Fruit fly (Drosophila melanogaster) whole organism, embryonic: ENCODE data around the gene Cdc14.

Experiments used
- Atf-2 ChIP-seq: fragments of 200-800 bp; sonication (Bioruptor generic); optimal IDR thresholded peaks from 2 replicates; lab custom pipeline; 2016; ENCODE audit warnings: missing biosample characterization, missing genetic modification characterization
- Blimp-1 ChIP-seq: fragments of 200-800 bp; sonication (Bioruptor generic); optimal IDR thresholded peaks from 3 replicates; lab custom pipeline; 2018; ENCODE audit warnings: missing biosample characterization, missing genetic modification characterization, mild to moderate bottlenecking, moderate library complexity, missing genetic modification reagents
- CG10209 ChIP-seq: fragments of 200-800 bp; sonication (Bioruptor generic); optimal IDR thresholded peaks from 3 replicates; lab custom pipeline; 2017; ENCODE audit warnings: missing biosample characterization, mild to moderate bottlenecking, missing genetic modification characterization, missing genetic modification reagents
- CG10267 ChIP-seq: fragments of 200-800 bp; sonication (Bioruptor generic); optimal IDR thresholded peaks from 2 replicates; lab custom pipeline; 2018; ENCODE audit warnings: missing biosample characterization, mild to moderate bottlenecking, missing genetic modification characterization, moderate library complexity
- CG10654 ChIP-seq: fragments of 200-800 bp; sonication (Bioruptor generic); optimal IDR thresholded peaks from 2 replicates; lab custom pipeline; 2016; ENCODE audit warnings: missing biosample characterization, missing genetic modification characterization
- CG11093 ChIP-seq: fragments of 200-800 bp; sonication (Bioruptor generic); IDR thresholded peaks from 3 replicates; pipeline ENCODE4 v1.3.6; 2022; ENCODE audit warnings: missing biosample characterization, missing genetic modification characterization
- CG11398 ChIP-seq: fragments of 200-800 bp; sonication (Bioruptor generic); optimal IDR thresholded peaks from 2 replicates; lab custom pipeline; 2016; ENCODE audit warnings: missing biosample characterization, missing genetic modification characterization
- CG12236 ChIP-seq: fragments of 200-800 bp; sonication (Bioruptor generic); optimal IDR thresholded peaks from 2 replicates; lab custom pipeline; 2016; ENCODE audit warnings: missing biosample characterization, missing genetic modification characterization
- CG12769 ChIP-seq: fragments of 200-800 bp; sonication (Bioruptor generic); optimal IDR thresholded peaks from 2 replicates; lab custom pipeline; 2019; ENCODE audit warnings: missing biosample characterization, mild to moderate bottlenecking, missing genetic modification characterization, moderate library complexity
- CG13424 ChIP-seq: fragments of 200-800 bp; sonication (Bioruptor generic); optimal IDR thresholded peaks from 2 replicates; lab custom pipeline; 2019; ENCODE audit warnings: missing biosample characterization, mild to moderate bottlenecking, missing genetic modification characterization, moderate library complexity
- CG17186 ChIP-seq: fragments of 200-800 bp; sonication (Bioruptor generic); optimal IDR thresholded peaks from 3 replicates; lab custom pipeline; 2017; ENCODE audit warnings: missing biosample characterization, missing genetic modification reagents, missing genetic modification characterization
- CG17385 ChIP-seq: fragments of 200-800 bp; sonication (Bioruptor generic); optimal IDR thresholded peaks from 3 replicates; lab custom pipeline; 2018; ENCODE audit warnings: missing biosample characterization, mild to moderate bottlenecking, missing genetic modification characterization
- CG18599 ChIP-seq: fragments of 200-800 bp; sonication (Bioruptor generic); optimal IDR thresholded peaks from 3 replicates; lab custom pipeline; 2017; ENCODE audit warnings: missing biosample characterization, missing genetic modification characterization, mild to moderate bottlenecking, moderate library complexity, missing genetic modification reagents
- CG18619 ChIP-seq: fragments of 200-800 bp; sonication (Bioruptor generic); optimal IDR thresholded peaks from 3 replicates; lab custom pipeline; 2017; ENCODE audit warnings: missing biosample characterization, mild to moderate bottlenecking, missing genetic modification characterization
- CG30431 ChIP-seq: fragments of 200-800 bp; sonication (Bioruptor generic); optimal IDR thresholded peaks from 2 replicates; lab custom pipeline; 2017; ENCODE audit warnings: missing biosample characterization, missing genetic modification characterization
- CG32532 ChIP-seq: fragments of 200-800 bp; sonication (Bioruptor generic); IDR thresholded peaks from 2 replicates; pipeline ENCODE4 v1.3.6; 2022; ENCODE audit warnings: missing biosample characterization, missing genetic modification characterization
- CG4424 ChIP-seq: fragments of 200-800 bp; sonication (Bioruptor generic); optimal IDR thresholded peaks from 3 replicates; lab custom pipeline; 2016; ENCODE audit warnings: missing biosample characterization, missing genetic modification characterization
- CG7786 ChIP-seq: fragments of 200-800 bp; sonication (Bioruptor generic); optimal IDR thresholded peaks from 2 replicates; lab custom pipeline; 2016; ENCODE audit warnings: missing biosample characterization, missing genetic modification characterization
- CG8359 ChIP-seq: fragments of 200-800 bp; sonication (Bioruptor generic); optimal IDR thresholded peaks from 2 replicates; lab custom pipeline; 2017; ENCODE audit warnings: missing biosample characterization, mild to moderate bottlenecking, missing genetic modification characterization, borderline replicate concordance
- CG8765 ChIP-seq: fragments of 200-800 bp; sonication (Bioruptor generic); IDR thresholded peaks from 2 replicates; pipeline ENCODE4 v1.3.6; 2022; ENCODE audit warnings: missing biosample characterization, missing genetic modification characterization
- CG8924 ChIP-seq: fragments of 200-800 bp; optimal IDR thresholded peaks from 3 replicates; lab custom pipeline; 2019; ENCODE audit warnings: missing biosample characterization, mild to moderate bottlenecking, missing genetic modification characterization, moderate library complexity
- CG8944 ChIP-seq: fragments of 200-800 bp; sonication (Bioruptor generic); optimal IDR thresholded peaks from 3 replicates; lab custom pipeline; 2016; ENCODE audit warnings: missing biosample characterization, missing genetic modification characterization
- CG9609 ChIP-seq: fragments of 200-800 bp; sonication (Bioruptor generic); optimal IDR thresholded peaks from 3 replicates; lab custom pipeline; 2016; ENCODE audit warnings: missing biosample characterization, missing genetic modification characterization
- CG9932 ChIP-seq: fragments of 200-800 bp; sonication (Bioruptor generic); IDR thresholded peaks from 2 replicates; pipeline ENCODE4 v1.3.6; 2022; ENCODE audit warnings: missing biosample characterization, missing genetic modification characterization
- Camta ChIP-seq: fragments of 200-800 bp; sonication (Bioruptor generic); optimal IDR thresholded peaks from 2 replicates; lab custom pipeline; 2016; ENCODE audit warnings: missing biosample characterization, missing genetic modification characterization
- D19A ChIP-seq: fragments of 200-800 bp; optimal IDR thresholded peaks from 3 replicates; lab custom pipeline; 2019; ENCODE audit warnings: missing biosample characterization, mild to moderate bottlenecking, missing genetic modification characterization, moderate library complexity
- D19B ChIP-seq: fragments of 200-800 bp; sonication (Bioruptor generic); optimal IDR thresholded peaks from 2 replicates; lab custom pipeline; 2017; ENCODE audit warnings: missing biosample characterization, mild to moderate bottlenecking, missing genetic modification characterization
- Dbx ChIP-seq: fragments of 200-800 bp; sonication (Bioruptor generic); IDR thresholded peaks from 3 replicates; pipeline ENCODE4 v1.3.6; 2022; ENCODE audit warnings: missing biosample characterization, missing genetic modification characterization
- E2f2 ChIP-seq: fragments of 200-800 bp; sonication (Bioruptor generic); IDR thresholded peaks from 2 replicates; pipeline ENCODE4 v1.3.6; 2022; ENCODE audit warnings: missing biosample characterization, missing genetic modification characterization
- GATAe ChIP-seq: fragments of 200-800 bp; sonication (Bioruptor generic); conservative IDR thresholded peaks from 2 replicates; pipeline ENCODE4 v1.3.6; 2022; ENCODE audit warnings: missing biosample characterization, missing genetic modification characterization
- Hr51 ChIP-seq, 2 experiments: fragments of 200-800 bp; sonication (Bioruptor generic); optimal IDR thresholded peaks; 2 replicates in 1 of 2; 3 replicates in 1 of 2; lab custom pipeline; 2016 to 2018; ENCODE audit warnings: missing biosample characterization in 2 of 2, missing genetic modification characterization in 2 of 2, mild to moderate bottlenecking in 1 of 2, moderate library complexity in 1 of 2
- Lhr ChIP-seq: fragments of 200-800 bp; sonication (Bioruptor generic); optimal IDR thresholded peaks from 3 replicates; lab custom pipeline; 2017; ENCODE audit warnings: mild to moderate bottlenecking, missing biosample characterization, missing genetic modification reagents, missing genetic modification characterization
- NfI ChIP-seq: fragments of 200-800 bp; sonication (Bioruptor generic); optimal IDR thresholded peaks from 3 replicates; lab custom pipeline; 2018; ENCODE audit warnings: missing biosample characterization, mild to moderate bottlenecking, missing genetic modification characterization, moderate library complexity
- Scr ChIP-seq: fragments of 200-800 bp; sonication (Bioruptor generic); IDR thresholded peaks from 2 replicates; pipeline ENCODE4 v1.3.6; 2022; ENCODE audit warnings: missing biosample characterization, missing genetic modification characterization; ENCODE audit not compliant: partially characterized antibody
- Six4 ChIP-seq: fragments of 200-800 bp; sonication (Bioruptor generic); optimal IDR thresholded peaks from 2 replicates; lab custom pipeline; 2016; ENCODE audit warnings: missing biosample characterization, missing genetic modification characterization
- Sox102F ChIP-seq: fragments of 200-800 bp; sonication (Bioruptor generic); optimal IDR thresholded peaks from 2 replicates; lab custom pipeline; 2018; ENCODE audit warnings: missing biosample characterization, mild to moderate bottlenecking, missing genetic modification characterization, moderate library complexity
- Stat92E ChIP-seq, 3 experiments: fragments of >200 bp in 2 of 3; fragments of 200-800 bp in 1 of 3; sonication (Bioruptor generic) in 1 of 3; optimal IDR thresholded peaks; 2 replicates each; lab custom pipeline; 2017 to 2019; ENCODE audit warnings: missing biosample characterization in 3 of 3, missing genetic modification characterization in 3 of 3, mild to moderate bottlenecking in 1 of 3, moderate library complexity in 1 of 3
- TFAM ChIP-seq: fragments of 200-800 bp; sonication (Bioruptor generic); optimal IDR thresholded peaks from 2 replicates; lab custom pipeline; 2017; ENCODE audit warnings: missing biosample characterization, missing genetic modification characterization, inconsistent platforms
- ase ChIP-seq: fragments of 200-800 bp; sonication (Bioruptor generic); IDR thresholded peaks from 3 replicates; pipeline ENCODE4 v1.3.6; 2022; ENCODE audit warnings: missing biosample characterization, missing genetic modification characterization
- az2 ChIP-seq: fragments of 200-800 bp; sonication (Bioruptor generic); optimal IDR thresholded peaks from 3 replicates; lab custom pipeline; 2016; ENCODE audit warnings: missing biosample characterization, missing genetic modification characterization
- bsh ChIP-seq, 2 experiments: fragments of 200-800 bp; sonication (Bioruptor generic); optimal IDR thresholded peaks; 2 replicates each; lab custom pipeline; 2017 to 2018; ENCODE audit warnings: mild to moderate bottlenecking in 2 of 2, missing biosample characterization in 2 of 2, missing genetic modification characterization in 2 of 2, moderate library complexity in 1 of 2
- knrl ChIP-seq: fragments of 200-800 bp; sonication (Bioruptor generic); IDR thresholded peaks from 3 replicates; pipeline ENCODE4 v1.3.6; 2022; ENCODE audit warnings: missing biosample characterization, missing genetic modification characterization; ENCODE audit not compliant: partially characterized antibody
- lab ChIP-seq: fragments of 200-800 bp; sonication (Bioruptor generic); optimal IDR thresholded peaks from 3 replicates; lab custom pipeline; 2017; ENCODE audit warnings: missing biosample characterization, missing genetic modification characterization, mild to moderate bottlenecking, moderate library complexity, missing genetic modification reagents
- ranshi ChIP-seq: fragments of 200-800 bp; sonication (Bioruptor generic); IDR thresholded peaks from 2 replicates; pipeline ENCODE4 v1.3.6; 2022; ENCODE audit warnings: missing biosample characterization, missing genetic modification characterization
- run ChIP-seq: fragments of 200-800 bp; sonication (Bioruptor generic); optimal IDR thresholded peaks from 3 replicates; lab custom pipeline; 2018; ENCODE audit warnings: missing biosample characterization, mild to moderate bottlenecking, missing genetic modification characterization
- slbo ChIP-seq: fragments of 200-800 bp; sonication (Bioruptor generic); IDR thresholded peaks from 2 replicates; pipeline ENCODE4 v1.3.6; 2022; ENCODE audit warnings: missing biosample characterization, missing genetic modification characterization
- slou ChIP-seq: fragments of 200-800 bp; sonication (Bioruptor generic); optimal IDR thresholded peaks from 3 replicates; lab custom pipeline; 2016; ENCODE audit warnings: missing biosample characterization, missing genetic modification characterization
- trem ChIP-seq: fragments of 200-800 bp; optimal IDR thresholded peaks from 3 replicates; lab custom pipeline; 2019; ENCODE audit warnings: missing biosample characterization, mild to moderate bottlenecking, missing genetic modification characterization, moderate library complexity
- unpg ChIP-seq: fragments of 200-800 bp; sonication (Bioruptor generic); optimal IDR thresholded peaks from 3 replicates; lab custom pipeline; 2018; ENCODE audit warnings: missing biosample characterization, mild to moderate bottlenecking, missing genetic modification characterization, moderate library complexity

Gene Cdc14

DNA sequence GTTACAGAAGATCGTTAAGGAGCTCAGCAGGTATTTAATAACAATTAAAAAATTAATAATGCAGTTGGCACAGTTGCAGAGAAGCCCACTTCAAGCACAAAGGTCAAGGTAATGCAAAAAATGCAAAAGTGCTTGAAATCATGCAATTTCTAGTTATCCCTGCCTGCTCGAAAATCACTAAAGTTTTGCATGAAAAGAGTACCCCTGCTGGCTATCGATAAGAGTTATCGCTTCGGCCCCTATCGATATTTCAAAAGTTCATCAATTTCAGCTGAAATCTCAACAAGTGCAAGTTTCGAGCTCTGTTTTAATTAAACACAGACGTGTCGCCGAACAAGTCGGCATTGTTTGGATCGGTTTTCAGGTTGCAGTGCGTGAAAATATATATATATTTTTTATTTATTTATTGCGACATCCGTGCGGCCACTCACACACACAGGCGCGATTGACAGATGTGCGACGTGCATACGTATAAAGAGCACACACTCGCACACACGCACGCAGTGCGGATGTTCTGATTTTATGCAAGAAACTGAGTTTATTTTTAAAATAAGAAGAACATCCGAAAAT, 10.9 kb upstream of the Cdc14 start (continued):
- TF ChIP-seq az2 (GFP tag; lab: Kevin White, UChicago) (peak; percentile 32), CG32532 (GFP tag; lab: Robert Waterston, UW) (peak; percentile 72), knrl (GFP tag; lab: Robert Waterston, UW) (peak; percentile 86), Scr (GFP tag; lab: Robert Waterston, UW) (peak; percentile 89), CG8944 (GFP tag; lab: Kevin White, UChicago) (peak; percentile 36), CG8359 (GFP tag; lab: Kevin White, UChicago) (no peak), CG17186 (GFP tag; lab: Kevin White, UChicago) (peak; percentile 12), Lhr (GFP tag; lab: Kevin White, UChicago) (no peak), CG30431 (GFP tag; lab: Kevin White, UChicago) (no peak), trem (tag; lab: Kevin White, UChicago) (peak; percentile 44), NfI (GFP tag; lab: Kevin White, UChicago) (peak; percentile 61), lab (GFP tag; lab: Kevin White, UChicago) (no peak), run (tag; lab: Kevin White, UChicago) (no peak), GATAe (GFP tag; lab: Robert Waterston, UW) (no peak), CG10267 (tag; lab: Kevin White, UChicago) (peak; percentile 57), CG9932 (GFP tag; lab: Robert Waterston, UW) (peak; percentile 76), E2f2 (peak; percentile 27; the same call in 1 of the 2 replicates), CG18599 (GFP tag; lab: Kevin White, UChicago) (peak; percentile 73), CG9609 (peak; percentile 57), ranshi (GFP tag; lab: Robert Waterston, UW) (0 out of 2 replicates have a peak, but pooled peaks have one; percentile 9), CG7786 (GFP tag; lab: Kevin White, UChicago) (peak; percentile 66), D19A (peak; percentile 46), ase (GFP tag; lab: Robert Waterston, UW) (no peak), Sox102F (GFP tag; lab: Kevin White, UChicago) (no peak), Six4 (no peak), Blimp-1 (no peak), Camta (GFP tag; lab: Kevin White, UChicago) (peak; percentile 53), CG8924 (tag; lab: Kevin White, UChicago) (peak; percentile 50), Stat92E (GFP tag; optimal IDR thresholded peaks at IDR 0.05; lab: Kevin White, UChicago) (peak in 1 of 3 experiments; percentile 48), CG17385 (GFP tag; lab: Kevin White, UChicago) (no peak), CG10209 (GFP tag; lab: Kevin White, UChicago) (peak; percentile 3), CG10654 (GFP tag; lab: Kevin White, UChicago) (peak; percentile 32), CG8765 (GFP tag; lab: Robert Waterston, UW) (no peak), Hr51 (GFP tag; optimal IDR thresholded peaks at IDR 0.05; lab: Kevin White, UChicago) (peak in 1 of 2 experiments; percentile 8), CG11398 (GFP tag; lab: Kevin White, UChicago) (no peak), TFAM (GFP tag; lab: Kevin White, UChicago) (no peak), CG12769 (tag; lab: Kevin White, UChicago) (no peak), unpg (peak; percentile 55), D19B (GFP tag; lab: Kevin White, UChicago) (no peak), CG13424 (tag; lab: Kevin White, UChicago) (peak; percentile 58), slbo (GFP tag; lab: Robert Waterston, UW) (peak; percentile 72), slou (GFP tag; lab: Kevin White, UChicago) (no peak), CG12236 (no peak), CG11093 (no peak), Atf-2 (GFP tag; lab: Kevin White, UChicago) (no peak), Dbx (GFP tag; lab: Robert Waterston, UW) (peak; percentile 73; the same call in 1 of the 3 replicates), CG18619 (GFP tag; lab: Kevin White, UChicago) (no peak), CG4424 (GFP tag; lab: Kevin White, UChicago) (peak; percentile 33), bsh (GFP tag; optimal IDR thresholded peaks at IDR 0.05; lab: Kevin White, UChicago) (peak; percentile 2 to 38)
